Fruit fly (Drosophila melanogaster) whole organism, embryonic: ENCODE results near the gene Mettl2.

Experiments
- CG12942 ChIP-seq: fragments of 200-800 bp; sonication (Bioruptor generic); optimal IDR thresholded peaks from 3 replicates; lab custom pipeline; 2016; ENCODE audit warnings: missing biosample characterization, missing genetic modification characterization
- CG6272 ChIP-seq: fragments of 200-800 bp; sonication (Bioruptor generic); IDR thresholded peaks from 2 replicates; pipeline ENCODE4 v1.3.6; 2022; ENCODE audit warnings: missing biosample characterization, missing genetic modification characterization
- Pdp1 ChIP-seq, 2 experiments: fragments of 200-800 bp; sonication (Bioruptor generic); optimal IDR thresholded peaks; 3 replicates each; lab custom pipeline; 2016; ENCODE audit warnings: missing biosample characterization in 2 of 2, missing genetic modification characterization in 2 of 2, mild to moderate bottlenecking in 1 of 2, moderate library complexity in 1 of 2
- Tbp ChIP-seq: fragments of >200 bp; optimal IDR thresholded peaks from 2 replicates; lab custom pipeline; 2018; ENCODE audit warnings: missing biosample characterization, missing genetic modification characterization
- ac ChIP-seq: fragments of 200-800 bp; sonication (Bioruptor generic); optimal IDR thresholded peaks from 3 replicates; lab custom pipeline; 2017; ENCODE audit warnings: missing biosample characterization, mild to moderate bottlenecking, missing genetic modification characterization
- gro ChIP-seq: fragments of 200-800 bp; sonication (Bioruptor generic); optimal IDR thresholded peaks from 2 replicates; lab custom pipeline; 2016; ENCODE audit warnings: missing biosample characterization, missing genetic modification characterization
- mam ChIP-seq: fragments of 200-800 bp; sonication (Bioruptor generic); optimal IDR thresholded peaks from 3 replicates; lab custom pipeline; 2016; ENCODE audit warnings: missing biosample characterization, missing genetic modification characterization
- peb ChIP-seq: fragments of 200-800 bp; sonication (Bioruptor generic); IDR thresholded peaks from 2 replicates; pipeline ENCODE4 v1.3.6; 2022; ENCODE audit warnings: missing biosample characterization, missing genetic modification characterization
- vfl ChIP-seq: fragments of 200-800 bp; sonication (Bioruptor generic); optimal IDR thresholded peaks from 2 replicates; lab custom pipeline; 2016; ENCODE audit warnings: missing biosample characterization, missing genetic modification characterization

DNA sequence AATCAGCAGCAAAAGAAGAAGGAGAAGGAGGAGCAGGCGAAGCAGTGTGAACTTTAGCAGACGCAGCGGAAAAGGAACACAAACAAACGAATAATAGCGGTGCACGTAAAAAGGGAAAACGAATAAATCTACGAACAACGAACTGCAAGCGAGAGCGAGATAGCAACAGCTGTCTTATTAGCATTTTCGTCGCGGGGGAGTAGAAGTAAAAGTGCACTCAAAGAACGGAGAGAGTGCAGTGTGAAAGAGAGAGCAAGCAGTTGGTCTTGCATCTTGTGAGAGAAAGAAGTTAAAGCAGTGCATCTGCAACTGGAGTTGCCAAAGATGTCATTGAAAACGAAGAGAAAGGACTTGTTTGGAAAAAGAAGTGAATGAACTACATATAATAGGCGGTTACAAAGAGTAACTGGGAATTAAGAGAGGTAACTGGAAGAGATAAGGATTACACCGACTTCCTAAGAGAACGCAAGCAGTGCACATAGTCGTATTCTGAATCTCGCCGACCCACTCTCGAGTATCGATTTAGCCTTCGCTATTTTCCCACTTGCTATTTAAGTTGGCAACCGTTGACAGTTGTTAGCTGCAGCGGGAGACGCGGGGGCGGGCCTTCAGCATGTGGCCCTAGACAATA is 46.1 kb downstream of the Mettl2 start:
- TF ChIP-seq Tbp (GFP tag; lab: Kevin White, UChicago) (no peak), mam (no peak), CG6272 (GFP tag; lab: Robert Waterston, UW) (no peak), ac (GFP tag; lab: Kevin White, UChicago) (no peak), peb (GFP tag; lab: Robert Waterston, UW) (no peak), vfl (GFP tag; lab: Kevin White, UChicago) (no peak), Pdp1 (GFP tag; optimal IDR thresholded peaks at IDR 0.05; lab: Kevin White, UChicago) (no peak), CG12942 (no peak), gro (no peak)
